Worm (Caenorhabditis elegans) whole organism, L2 larva: ENCODE data around the gene R148.8.

Experiments used
- F13H6.1 ChIP-seq: sonication (generic microtip); optimal IDR thresholded peaks from 2 replicates; lab custom pipeline; 2016; ENCODE audit warnings: missing genetic modification characterization, missing compliant biosample characterization
- Y55F3AM.14 ChIP-seq: fragments of 200-800 bp; sonication (Bioruptor generic); optimal IDR thresholded peaks from 2 replicates; lab custom pipeline; 2018; ENCODE audit warnings: mild to moderate bottlenecking, missing genetic modification characterization, missing compliant biosample characterization
- alr-1 ChIP-seq: fragments of 150-350 bp; optimal IDR thresholded peaks from 2 replicates; lab custom pipeline; 2014; ENCODE audit warnings: missing biosample characterization, missing genetic modification characterization
- aly-2 ChIP-seq: fragments of 150-350 bp; optimal IDR thresholded peaks from 2 replicates; lab custom pipeline; 2014; ENCODE audit warnings: missing biosample characterization, missing genetic modification characterization
- ama-1 ChIP-seq: fragments of 150-350 bp; optimal IDR thresholded peaks from 2 replicates; lab custom pipeline; 2018; ENCODE audit warnings: inconsistent platforms
- blmp-1 ChIP-seq: sonication (generic microtip); optimal IDR thresholded peaks from 2 replicates; lab custom pipeline; 2017; ENCODE audit warnings: missing genetic modification characterization, mild to moderate bottlenecking, missing compliant biosample characterization, antibody characterized with exemption, moderate library complexity; ENCODE audit not compliant: insufficient read depth
- ceh-16 ChIP-seq: fragments of 150-350 bp; optimal IDR thresholded peaks from 2 replicates; lab custom pipeline; 2014; ENCODE audit warnings: missing biosample characterization, missing genetic modification characterization
- crh-2 ChIP-seq: sonication (generic microtip); optimal IDR thresholded peaks from 2 replicates; lab custom pipeline; 2017; ENCODE audit warnings: missing biosample characterization, missing genetic modification characterization
- dmd-4 ChIP-seq: sonication (generic microtip); optimal IDR thresholded peaks from 2 replicates; lab custom pipeline; 2017; ENCODE audit warnings: missing biosample characterization, missing genetic modification characterization
- egl-27 ChIP-seq: sonication (generic microtip); optimal IDR thresholded peaks from 3 replicates; lab custom pipeline; 2017; ENCODE audit warnings: missing biosample characterization, missing genetic modification reagents, missing genetic modification characterization
- elt-1 ChIP-seq: fragments of 150-350 bp; optimal IDR thresholded peaks from 2 replicates; lab custom pipeline; 2014; ENCODE audit warnings: missing biosample characterization, missing genetic modification characterization
- elt-3 ChIP-seq: sonication (generic microtip); optimal IDR thresholded peaks from 2 replicates; lab custom pipeline; 2017; ENCODE audit warnings: missing biosample characterization, missing genetic modification characterization
- fos-1 ChIP-seq: fragments of 150-350 bp; optimal IDR thresholded peaks from 2 replicates; lab custom pipeline; 2014; ENCODE audit warnings: missing biosample characterization, missing genetic modification characterization
- gmeb-1 ChIP-seq: fragments of 150-350 bp; optimal IDR thresholded peaks from 2 replicates; lab custom pipeline; 2014; ENCODE audit warnings: missing biosample characterization, missing genetic modification characterization
- lsy-2 ChIP-seq, 2 experiments: fragments of 150-350 bp in 1 of 2; sonication (generic microtip) in 1 of 2; optimal IDR thresholded peaks; 2 replicates each; lab custom pipeline; 2014 to 2017; ENCODE audit warnings: missing biosample characterization in 2 of 2, missing genetic modification characterization in 2 of 2
- mab-5 ChIP-seq: fragments of 150-350 bp; optimal IDR thresholded peaks from 2 replicates; lab custom pipeline; 2014; ENCODE audit warnings: missing biosample characterization, missing genetic modification characterization
- mbf-1 ChIP-seq: sonication (generic microtip); optimal IDR thresholded peaks from 2 replicates; lab custom pipeline; 2017; ENCODE audit warnings: missing biosample characterization, missing genetic modification characterization
- mdl-1 ChIP-seq, 2 experiments: fragments of 150-350 bp in 1 of 2; sonication (generic microtip) in 1 of 2; optimal IDR thresholded peaks; 2 replicates each; lab custom pipeline; 2017; ENCODE audit warnings: missing biosample characterization in 2 of 2, missing genetic modification characterization in 2 of 2
- nhr-10 ChIP-seq: sonication (generic microtip); optimal IDR thresholded peaks from 2 replicates; lab custom pipeline; 2017; ENCODE audit warnings: missing biosample characterization, missing genetic modification characterization
- nhr-11 ChIP-seq: fragments of 150-350 bp; optimal IDR thresholded peaks from 2 replicates; lab custom pipeline; 2014; ENCODE audit warnings: missing biosample characterization, missing genetic modification characterization
- nhr-12 ChIP-seq: fragments of 150-350 bp; optimal IDR thresholded peaks from 2 replicates; lab custom pipeline; 2014; ENCODE audit warnings: missing biosample characterization, missing genetic modification characterization
- nhr-21 ChIP-seq: fragments of 150-350 bp; optimal IDR thresholded peaks from 2 replicates; lab custom pipeline; 2014; ENCODE audit warnings: missing biosample characterization, missing genetic modification characterization
- nhr-23 ChIP-seq: fragments of 150-350 bp; optimal IDR thresholded peaks from 2 replicates; lab custom pipeline; 2014; ENCODE audit warnings: missing biosample characterization, missing genetic modification reagents, missing genetic modification characterization
- nhr-237 ChIP-seq: fragments of 150-350 bp; optimal IDR thresholded peaks from 2 replicates; lab custom pipeline; 2014; ENCODE audit warnings: missing biosample characterization, missing genetic modification characterization
- nhr-25 ChIP-seq: fragments of 150-350 bp; sonication (generic microtip); optimal IDR thresholded peaks from 3 replicates; lab custom pipeline; 2014; ENCODE audit warnings: missing biosample characterization, missing genetic modification characterization
- nhr-77 ChIP-seq: fragments of 150-350 bp; optimal IDR thresholded peaks from 2 replicates; lab custom pipeline; 2014; ENCODE audit warnings: missing biosample characterization, missing genetic modification characterization
- peb-1 ChIP-seq: fragments of 150-350 bp; optimal IDR thresholded peaks from 2 replicates; lab custom pipeline; 2014; ENCODE audit warnings: missing biosample characterization, missing genetic modification characterization
- skn-1 ChIP-seq: sonication (generic microtip); optimal IDR thresholded peaks from 2 replicates; lab custom pipeline; 2017; ENCODE audit warnings: missing biosample characterization, missing genetic modification characterization
- sma-9 ChIP-seq, 2 experiments: fragments of 150-350 bp in 1 of 2; sonication (generic microtip) in 1 of 2; optimal IDR thresholded peaks; 2 replicates each; lab custom pipeline; 2014 to 2016; ENCODE audit warnings: missing genetic modification characterization in 2 of 2, mild to moderate bottlenecking in 1 of 2, missing biosample characterization in 1 of 2, missing compliant biosample characterization in 1 of 2, missing genetic modification reagents in 1 of 2, moderate library complexity in 1 of 2
- snpc-4 ChIP-seq: fragments of 150-350 bp; optimal IDR thresholded peaks from 2 replicates; lab custom pipeline; 2014; ENCODE audit warnings: missing biosample characterization, missing genetic modification characterization
- unc-39 ChIP-seq: fragments of 150-350 bp; optimal IDR thresholded peaks from 2 replicates; lab custom pipeline; 2014; ENCODE audit warnings: missing biosample characterization, missing genetic modification characterization
- unc-55 ChIP-seq: fragments of 150-350 bp; sonication (generic microtip); optimal IDR thresholded peaks from 3 replicates; lab custom pipeline; 2014; ENCODE audit warnings: missing biosample characterization, missing genetic modification reagents, missing genetic modification characterization
- unc-62 ChIP-seq: fragments of 150-350 bp; optimal IDR thresholded peaks from 2 replicates; lab custom pipeline; 2014; ENCODE audit warnings: missing biosample characterization, missing genetic modification reagents, missing genetic modification characterization
- zag-1 ChIP-seq: fragments of 150-350 bp; optimal IDR thresholded peaks from 2 replicates; lab custom pipeline; 2014; ENCODE audit warnings: missing biosample characterization, missing genetic modification characterization
- ztf-4 ChIP-seq: fragments of 150-350 bp; optimal IDR thresholded peaks from 2 replicates; lab custom pipeline; 2014; ENCODE audit warnings: missing biosample characterization, missing genetic modification characterization

The R148.8 gene

DNA sequence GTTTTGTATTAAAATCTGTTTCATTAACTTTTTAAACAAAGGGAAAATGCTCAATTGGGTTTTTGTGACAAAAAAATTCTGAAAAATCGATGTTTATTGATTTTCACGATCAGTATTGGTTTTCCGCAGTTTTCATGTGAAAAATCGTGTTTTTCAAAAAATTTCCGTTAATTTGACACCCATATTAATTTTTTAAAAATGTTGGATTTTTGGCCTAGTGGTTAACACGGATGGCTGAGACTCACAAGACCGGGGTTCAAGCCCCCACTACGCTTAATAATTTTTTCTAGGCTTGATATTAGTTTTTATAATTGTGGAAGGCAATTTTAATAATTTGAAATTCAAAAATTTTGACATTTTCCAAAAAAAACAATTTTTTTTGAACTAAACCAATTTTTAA is 635 bp upstream of the R148.8 start:
- no peak for TF ChIP-seq snpc-4 (tag; lab: Kevin White, UChicago)
- TF ChIP-seq nhr-11 = no peak
- no peak for TF ChIP-seq crh-2 (tag; lab: Kevin White, UChicago)
- TF ChIP-seq sma-9 (GFP tag; optimal IDR thresholded peaks at IDR 0.05; lab: Kevin White, UChicago) = no peak
- TF ChIP-seq sma-9 (tag; optimal IDR thresholded peaks at IDR 0.05; lab: Kevin White, UChicago) = no peak
- TF ChIP-seq dmd-4 = no peak
- TF ChIP-seq nhr-12 (tag; lab: Kevin White, UChicago) = no peak
- TF ChIP-seq nhr-237 (tag; lab: Kevin White, UChicago) = no peak
- no peak for TF ChIP-seq mbf-1 (tag; lab: Kevin White, UChicago)
- no peak for TF ChIP-seq nhr-23
- no peak for TF ChIP-seq ceh-16 (tag; lab: Kevin White, UChicago)
- TF ChIP-seq ztf-4 (tag; lab: Kevin White, UChicago) = no peak
- TF ChIP-seq egl-27 (tag; lab: Kevin White, UChicago) = no peak
- TF ChIP-seq alr-1 (tag; lab: Kevin White, UChicago) = no peak
- TF ChIP-seq Y55F3AM.14 (GFP tag; lab: Kevin White, UChicago) = no peak
- no peak for TF ChIP-seq nhr-10
- no peak for TF ChIP-seq mdl-1 (tag; optimal IDR thresholded peaks at IDR 0.05; lab: Kevin White, UChicago)
- no peak for TF ChIP-seq elt-3 (tag; lab: Kevin White, UChicago)
- no peak for TF ChIP-seq unc-55 (GFP tag; lab: Kevin White, UChicago)
- no peak for TF ChIP-seq elt-1 (tag; lab: Kevin White, UChicago)
- no peak for TF ChIP-seq unc-39 (tag; lab: Kevin White, UChicago)
- TF ChIP-seq, all 48 proteins: peak for 0

DNA sequence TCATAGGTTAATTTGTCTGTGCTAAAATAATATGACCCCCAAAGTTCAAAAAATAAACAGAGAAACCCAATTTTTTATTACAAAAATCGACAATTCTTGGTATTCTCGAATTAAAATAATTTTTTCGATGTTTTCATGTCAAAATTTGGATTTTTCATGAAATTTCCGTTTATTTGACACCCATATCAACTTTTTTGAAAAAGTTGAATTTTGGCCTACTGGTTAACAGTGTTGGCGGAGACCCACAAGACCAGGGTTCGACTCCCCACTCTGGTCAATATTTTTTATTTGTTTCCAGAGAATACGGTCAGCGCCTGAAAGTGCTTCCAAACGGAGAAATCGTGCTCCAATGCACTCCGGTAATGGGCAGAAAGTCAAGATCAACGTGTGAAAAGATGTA is 434 bp downstream of the R148.8 start:
- TF ChIP-seq mab-5 (tag; lab: Kevin White, UChicago) (no peak), gmeb-1 (no peak), sma-9 (GFP tag; optimal IDR thresholded peaks at IDR 0.05; lab: Kevin White, UChicago) (no peak), sma-9 (tag; optimal IDR thresholded peaks at IDR 0.05; lab: Kevin White, UChicago) (no peak), unc-62 (no peak), fos-1 (tag; lab: Kevin White, UChicago) (no peak), lsy-2 (tag; optimal IDR thresholded peaks at IDR 0.05; lab: Kevin White, UChicago) (no peak), F13H6.1 (tag; lab: Kevin White, UChicago) (no peak)

DNA sequence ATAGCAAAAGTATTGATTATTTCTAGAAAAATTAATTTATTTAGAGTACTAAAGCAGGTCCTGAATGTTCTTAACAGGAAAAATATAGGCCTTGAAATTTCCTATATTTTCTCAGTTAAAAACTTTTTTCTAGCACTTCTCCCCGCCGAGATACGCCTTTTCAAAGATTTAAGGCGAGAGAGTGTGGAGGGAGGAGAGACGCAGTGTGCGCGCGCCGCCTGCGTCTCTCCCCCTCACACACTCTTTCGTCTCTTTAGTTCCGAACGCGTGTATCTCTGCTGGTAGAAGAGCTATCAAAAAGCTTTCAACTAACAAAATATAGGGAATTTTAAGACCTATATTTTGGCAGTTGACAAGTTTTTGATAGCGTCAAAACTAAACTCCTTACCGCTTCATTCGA is 6.6 kb downstream of the R148.8 start:
- TF ChIP-seq skn-1 (tag; lab: Kevin White, UChicago) (no peak), blmp-1 (tag; lab: Kevin White, UChicago) (no peak), elt-1 (tag; lab: Kevin White, UChicago) (no peak), lsy-2 (tag; optimal IDR thresholded peaks at IDR 0.05; lab: Kevin White, UChicago) (no peak), mbf-1 (tag; lab: Kevin White, UChicago) (no peak)
- TF ChIP-seq, all 48 proteins: peak for 0

DNA sequence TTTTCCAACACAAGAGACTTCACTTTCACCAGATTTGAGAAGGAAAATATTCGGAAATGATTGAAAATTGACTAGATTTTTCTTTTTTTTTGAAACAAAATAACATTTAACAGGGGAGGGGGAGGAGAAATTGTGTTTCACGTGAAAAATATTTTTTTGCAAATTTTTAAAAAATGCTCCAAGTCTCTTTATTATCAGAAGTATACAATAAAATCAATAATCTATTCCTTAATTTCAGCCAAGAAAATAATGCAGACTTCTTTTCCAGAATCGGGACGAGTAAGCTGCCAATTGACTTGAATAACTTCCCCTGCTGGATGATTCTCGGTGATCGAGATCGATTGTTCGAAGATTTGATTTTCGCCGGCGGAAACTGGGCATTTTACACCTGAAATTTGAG is 7.0 kb downstream of the R148.8 start, which contains the start of gene R148.7:
R148.7 (minus strand) TSS at position 101 of the 400 bp plus-strand sequence.
- TF ChIP-seq nhr-77 (tag; lab: Kevin White, UChicago) (no peak), mdl-1 (tag; optimal IDR thresholded peaks at IDR 0.05; lab: Kevin White, UChicago) (no peak), peb-1 (tag; lab: Kevin White, UChicago) (no peak), nhr-23 (no peak), mab-5 (tag; lab: Kevin White, UChicago) (no peak), zag-1 (no peak), nhr-21 (tag; lab: Kevin White, UChicago) (no peak), F13H6.1 (tag; lab: Kevin White, UChicago) (no peak), dmd-4 (no peak)

DNA sequence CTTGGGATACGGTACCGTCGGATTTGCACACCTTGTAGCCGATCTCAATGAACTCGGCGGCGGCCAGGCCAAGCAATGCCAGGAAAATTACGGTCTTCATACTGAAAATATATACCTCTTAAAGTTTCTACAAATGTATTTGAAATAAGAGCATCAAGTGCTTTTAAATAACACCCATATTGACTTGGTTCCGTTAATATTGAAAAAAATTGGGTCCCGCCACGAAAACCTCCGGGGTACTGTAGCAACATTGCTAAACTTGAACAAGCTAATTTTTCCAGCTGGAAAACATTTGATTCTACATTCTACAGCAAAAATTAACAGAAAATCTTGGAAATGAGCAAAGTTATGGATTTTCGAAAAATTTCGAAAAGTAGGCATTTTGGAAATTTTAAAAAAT is 8.1 kb downstream of the R148.8 start, which contains the start of gene heh-1:
heh-1 (minus strand) TSS at position 101 of the 400 bp plus-strand sequence.
- TF ChIP-seq ama-1 (lab: Kevin White, UChicago) (no peak), peb-1 (tag; lab: Kevin White, UChicago) (no peak), nhr-77 (tag; lab: Kevin White, UChicago) (no peak), snpc-4 (tag; lab: Kevin White, UChicago) (no peak), nhr-12 (tag; lab: Kevin White, UChicago) (no peak), blmp-1 (tag; lab: Kevin White, UChicago) (no peak), aly-2 (no peak), elt-1 (tag; lab: Kevin White, UChicago) (no peak), unc-39 (tag; lab: Kevin White, UChicago) (no peak), crh-2 (tag; lab: Kevin White, UChicago) (no peak), nhr-25 (no peak), dmd-4 (no peak), unc-55 (GFP tag; lab: Kevin White, UChicago) (no peak), skn-1 (tag; lab: Kevin White, UChicago) (no peak)
- TF ChIP-seq, all 48 proteins: peak for 0
